Fruit fly (Drosophila melanogaster) whole organism, prepupa: ENCODE results near the gene Coq4.

Source experiments
- CG11294 ChIP-seq: fragments of 200-800 bp; sonication (Bioruptor generic); IDR thresholded peaks from 2 replicates; pipeline ENCODE4 v1.3.6; 2022; ENCODE audit warnings: missing biosample characterization, missing genetic modification characterization
- CG32006 ChIP-seq: fragments of 200-800 bp; sonication (Bioruptor generic); optimal IDR thresholded peaks from 3 replicates; lab custom pipeline; 2017; ENCODE audit warnings: missing biosample characterization, mild to moderate bottlenecking, missing genetic modification characterization
- CG8319 ChIP-seq: fragments of 200-800 bp; sonication (Bioruptor generic); optimal IDR thresholded peaks from 3 replicates; lab custom pipeline; 2016; ENCODE audit warnings: missing biosample characterization, missing genetic modification characterization
- Ets96B ChIP-seq: fragments of 200-800 bp; optimal IDR thresholded peaks from 2 replicates; lab custom pipeline; 2019; ENCODE audit warnings: missing biosample characterization, mild to moderate bottlenecking, missing genetic modification characterization, moderate library complexity
- Hr39 ChIP-seq: fragments of 200-800 bp; sonication (Bioruptor generic); optimal IDR thresholded peaks from 2 replicates; lab custom pipeline; 2016; ENCODE audit warnings: missing biosample characterization, missing genetic modification characterization
- Sox15 ChIP-seq: fragments of 200-800 bp; sonication (Bioruptor generic); optimal IDR thresholded peaks from 3 replicates; lab custom pipeline; 2016; ENCODE audit warnings: missing biosample characterization, missing genetic modification characterization
- dsx ChIP-seq: fragments of 200-800 bp; optimal IDR thresholded peaks from 3 replicates; lab custom pipeline; 2019; ENCODE audit warnings: missing biosample characterization, mild to moderate bottlenecking, missing genetic modification characterization, moderate library complexity; ENCODE audit not compliant: poor library complexity, severe bottlenecking
- lz ChIP-seq: fragments of 200-800 bp; sonication (Bioruptor generic); optimal IDR thresholded peaks from 3 replicates; lab custom pipeline; 2016; ENCODE audit warnings: missing biosample characterization, missing genetic modification characterization

- TF ChIP-seq dsx (GFP tag; lab: Kevin White, UChicago) (no peak), Sox15 (GFP tag; lab: Kevin White, UChicago) (no peak), CG8319 (GFP tag; lab: Kevin White, UChicago) (no peak), CG11294 (GFP tag; lab: Robert Waterston, UW) (no peak), Ets96B (tag; lab: Kevin White, UChicago) (no peak), lz (GFP tag; lab: Kevin White, UChicago) (no peak), Hr39 (GFP tag; lab: Kevin White, UChicago) (no peak), CG32006 (no peak)
Observed at dm6 chr3L:17458856-17459518, 25.6 kb upstream of the Coq4 start.
